Worm (Caenorhabditis elegans): ENCODE measurements around the gene mup-2.

DNA sequence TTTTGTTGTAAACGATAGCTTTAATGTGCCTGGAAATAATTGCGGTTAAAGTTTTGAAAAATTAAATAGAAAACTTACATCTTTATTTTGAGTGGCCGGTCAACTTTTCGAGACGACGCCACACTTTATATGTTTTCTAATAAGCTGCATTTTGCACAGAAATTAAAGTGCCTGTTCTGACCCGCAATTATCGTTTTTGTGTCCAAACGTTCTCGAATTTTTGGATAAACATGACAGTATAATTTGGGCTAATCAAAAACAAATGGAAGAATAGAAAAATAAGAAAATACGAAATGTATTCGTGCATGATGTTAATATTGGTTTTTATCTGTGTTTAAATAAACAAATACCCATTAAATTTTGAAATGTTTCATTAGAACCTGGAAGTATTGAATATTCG is 10.7 kb upstream of the mup-2 start, which contains the start of gene K10C2.12:
- TF ChIP-seq nhr-12 (tag; optimal IDR thresholded peaks at IDR 0.05) (no peak), nhr-11 (tag; optimal IDR thresholded peaks at IDR 0.05) (no peak), aly-2 (tag; optimal IDR thresholded peaks at IDR 0.05) (no peak), zag-1 (tag; optimal IDR thresholded peaks at IDR 0.05) (no peak), lin-13 (GFP tag; optimal IDR thresholded peaks at IDR 0.05) (no peak), sma-9 (GFP tag; optimal IDR thresholded peaks at IDR 0.05) (no peak), sma-9 (tag; optimal IDR thresholded peaks at IDR 0.05) (no peak), unc-62 (GFP tag; optimal IDR thresholded peaks at IDR 0.05) (no peak)
